Worm (Caenorhabditis elegans) whole organism, late embryonic: Measurements from ENCODE around the gene M01G5.1.

Source experiments
- K02D7.2 ChIP-seq: sonication (generic microtip); optimal IDR thresholded peaks from 2 replicates; lab custom pipeline; 2017; ENCODE audit warnings: mild to moderate bottlenecking, missing genetic modification characterization, missing compliant biosample characterization
- T23F11.4 ChIP-seq: fragments of 200-800 bp; sonication (Bioruptor generic); optimal IDR thresholded peaks from 2 replicates; lab custom pipeline; 2018; ENCODE audit warnings: mild to moderate bottlenecking, missing genetic modification characterization, missing compliant biosample characterization
- ahr-1 ChIP-seq: sonication (generic microtip); optimal IDR thresholded peaks from 2 replicates; lab custom pipeline; 2016; ENCODE audit warnings: missing genetic modification characterization, missing compliant biosample characterization
- ceh-2 ChIP-seq: sonication (generic microtip); optimal IDR thresholded peaks from 2 replicates; lab custom pipeline; 2016; ENCODE audit warnings: missing genotype, missing genetic modification characterization, missing compliant biosample characterization
- ceh-48 ChIP-seq: sonication (generic microtip); optimal IDR thresholded peaks from 2 replicates; lab custom pipeline; 2016; ENCODE audit warnings: missing genetic modification characterization, inconsistent platforms, missing compliant biosample characterization
- dmd-4 ChIP-seq: sonication (generic microtip); optimal IDR thresholded peaks from 2 replicates; lab custom pipeline; 2016; ENCODE audit warnings: borderline replicate concordance, missing genetic modification characterization, missing compliant biosample characterization
- fkh-10 ChIP-seq: fragments of 150-350 bp; optimal IDR thresholded peaks from 2 replicates; lab custom pipeline; 2014; ENCODE audit warnings: missing biosample characterization, missing genetic modification reagents, missing genetic modification characterization
- hlh-30 ChIP-seq: sonication (generic microtip); optimal IDR thresholded peaks from 2 replicates; lab custom pipeline; 2017; ENCODE audit warnings: antibody characterized with exemption, missing genetic modification characterization, missing compliant biosample characterization; ENCODE audit not compliant: insufficient read depth
- nfya-1 ChIP-seq: sonication (generic microtip); optimal IDR thresholded peaks from 2 replicates; lab custom pipeline; 2017; ENCODE audit warnings: missing genetic modification characterization, mild to moderate bottlenecking, missing compliant biosample characterization, antibody characterized with exemption, moderate library complexity
- pha-2 ChIP-seq: sonication (generic microtip); optimal IDR thresholded peaks from 2 replicates; lab custom pipeline; 2017; ENCODE audit warnings: mild to moderate bottlenecking, missing genetic modification characterization, missing compliant biosample characterization

DNA sequence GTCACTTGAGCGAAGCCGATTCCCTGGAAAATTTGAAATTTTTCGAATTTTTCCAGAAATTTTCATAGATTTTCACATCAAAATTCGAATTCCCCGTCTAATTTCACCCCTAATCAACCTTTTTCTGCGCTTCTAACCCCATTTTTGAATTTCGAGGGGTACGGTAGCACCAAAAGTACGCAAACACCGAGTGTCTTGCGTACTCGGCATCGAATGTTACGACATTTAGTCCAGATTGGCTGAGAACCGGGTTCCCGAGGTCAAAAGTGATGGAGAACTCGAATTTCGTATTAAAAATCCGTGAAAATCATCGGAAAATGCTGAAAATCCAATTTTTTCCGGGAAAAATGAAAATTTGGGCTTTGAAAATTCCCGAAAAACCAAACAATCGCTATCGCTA lies 32.2 kb downstream of the M01G5.1 start:
- TF ChIP-seq K02D7.2 (tag; lab: Kevin White, UChicago) (no peak), hlh-30 (no peak), pha-2 (no peak), T23F11.4 (GFP tag; lab: Kevin White, UChicago) (no peak), dmd-4 (tag; lab: Kevin White, UChicago) (no peak), ceh-2 (no peak), ceh-48 (tag; lab: Kevin White, UChicago) (no peak), ahr-1 (no peak), fkh-10 (GFP tag; lab: Kevin White, UChicago) (no peak), nfya-1 (tag; lab: Kevin White, UChicago) (no peak)
